Fruit fly (Drosophila melanogaster): ENCODE results near the gene CG15760.

DNA sequence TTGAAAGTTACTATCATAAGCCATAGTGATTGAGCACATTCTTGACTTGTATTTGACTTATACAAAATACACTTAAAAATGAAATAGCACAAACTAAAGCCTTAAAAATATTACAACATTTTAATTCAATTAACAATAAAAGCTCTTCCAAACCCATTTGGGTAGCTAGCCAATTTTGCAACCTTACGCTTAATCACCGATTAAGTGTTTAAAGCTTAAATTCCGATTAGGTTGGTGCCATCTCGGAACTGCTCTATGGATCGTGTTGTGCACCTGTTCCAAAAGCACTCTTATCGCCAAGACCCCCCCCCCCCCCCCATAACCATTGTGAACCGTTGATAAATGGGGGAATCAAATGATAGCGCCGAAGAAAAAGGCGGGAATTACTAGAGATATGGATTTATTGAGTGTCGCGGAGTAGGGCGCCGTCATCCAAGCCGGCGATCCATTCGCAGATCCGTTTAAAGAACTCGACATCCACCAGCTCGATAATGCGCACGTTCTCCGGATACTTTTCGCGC, 8.5 kb downstream of the CG15760 start:
- TF ChIP-seq dsf (GFP tag; optimal IDR thresholded peaks at IDR 0.05; ENCODE audit: borderline replicate concordance) (no peak), psq (GFP tag; optimal IDR thresholded peaks at IDR 0.05) (no peak), fru (GFP tag; optimal IDR thresholded peaks at IDR 0.05) (no peak), h (GFP tag; optimal IDR thresholded peaks at IDR 0.05) (no peak), Jra (GFP tag; optimal IDR thresholded peaks at IDR 0.05) (no peak)
